Worm (Caenorhabditis elegans) whole organism, L2 larva: ENCODE results near the gene pals-22.

Source experiments
- C34F6.9 ChIP-seq: fragments of 150-350 bp; optimal IDR thresholded peaks from 2 replicates; lab custom pipeline; 2014; ENCODE audit warnings: missing biosample characterization, missing genetic modification characterization
- F13H6.1 ChIP-seq: sonication (generic microtip); optimal IDR thresholded peaks from 2 replicates; lab custom pipeline; 2016; ENCODE audit warnings: missing genetic modification characterization, missing compliant biosample characterization
- R02D3.7 ChIP-seq: fragments of 150-350 bp; optimal IDR thresholded peaks from 2 replicates; lab custom pipeline; 2014; ENCODE audit warnings: missing biosample characterization, missing genetic modification characterization
- Y55F3AM.14 ChIP-seq: fragments of 200-800 bp; sonication (Bioruptor generic); optimal IDR thresholded peaks from 2 replicates; lab custom pipeline; 2018; ENCODE audit warnings: mild to moderate bottlenecking, missing genetic modification characterization, missing compliant biosample characterization
- ZK546.5 ChIP-seq: sonication (generic microtip); optimal IDR thresholded peaks from 2 replicates; lab custom pipeline; 2017; ENCODE audit warnings: missing biosample characterization, missing genetic modification characterization
- alr-1 ChIP-seq: fragments of 150-350 bp; optimal IDR thresholded peaks from 2 replicates; lab custom pipeline; 2014; ENCODE audit warnings: missing biosample characterization, missing genetic modification characterization
- aly-2 ChIP-seq: fragments of 150-350 bp; optimal IDR thresholded peaks from 2 replicates; lab custom pipeline; 2014; ENCODE audit warnings: missing biosample characterization, missing genetic modification characterization
- ama-1 ChIP-seq: fragments of 150-350 bp; optimal IDR thresholded peaks from 2 replicates; lab custom pipeline; 2018; ENCODE audit warnings: inconsistent platforms
- blmp-1 ChIP-seq: sonication (generic microtip); optimal IDR thresholded peaks from 2 replicates; lab custom pipeline; 2017; ENCODE audit warnings: missing genetic modification characterization, mild to moderate bottlenecking, missing compliant biosample characterization, antibody characterized with exemption, moderate library complexity; ENCODE audit not compliant: insufficient read depth
- ceh-16 ChIP-seq: fragments of 150-350 bp; optimal IDR thresholded peaks from 2 replicates; lab custom pipeline; 2014; ENCODE audit warnings: missing biosample characterization, missing genetic modification characterization
- ceh-82 ChIP-seq: fragments of 150-350 bp; optimal IDR thresholded peaks from 2 replicates; lab custom pipeline; 2014; ENCODE audit warnings: missing biosample characterization, missing genetic modification characterization
- crh-2 ChIP-seq: sonication (generic microtip); optimal IDR thresholded peaks from 2 replicates; lab custom pipeline; 2017; ENCODE audit warnings: missing biosample characterization, missing genetic modification characterization
- dmd-4 ChIP-seq: sonication (generic microtip); optimal IDR thresholded peaks from 2 replicates; lab custom pipeline; 2017; ENCODE audit warnings: missing biosample characterization, missing genetic modification characterization
- egl-27 ChIP-seq: sonication (generic microtip); optimal IDR thresholded peaks from 3 replicates; lab custom pipeline; 2017; ENCODE audit warnings: missing biosample characterization, missing genetic modification reagents, missing genetic modification characterization
- elt-1 ChIP-seq: fragments of 150-350 bp; optimal IDR thresholded peaks from 2 replicates; lab custom pipeline; 2014; ENCODE audit warnings: missing biosample characterization, missing genetic modification characterization
- elt-3 ChIP-seq: sonication (generic microtip); optimal IDR thresholded peaks from 2 replicates; lab custom pipeline; 2017; ENCODE audit warnings: missing biosample characterization, missing genetic modification characterization
- fos-1 ChIP-seq: fragments of 150-350 bp; optimal IDR thresholded peaks from 2 replicates; lab custom pipeline; 2014; ENCODE audit warnings: missing biosample characterization, missing genetic modification characterization
- gmeb-1 ChIP-seq: fragments of 150-350 bp; optimal IDR thresholded peaks from 2 replicates; lab custom pipeline; 2014; ENCODE audit warnings: missing biosample characterization, missing genetic modification characterization
- lin-11 ChIP-seq: fragments of 150-350 bp; sonication (generic microtip); optimal IDR thresholded peaks from 2 replicates; lab custom pipeline; 2014; ENCODE audit warnings: missing biosample characterization, missing genetic modification characterization, inconsistent platforms, mixed read lengths
- lin-13 ChIP-seq: fragments of 150-350 bp; optimal IDR thresholded peaks from 2 replicates; lab custom pipeline; 2014; ENCODE audit warnings: missing biosample characterization, missing genetic modification reagents, missing genetic modification characterization
- lin-39 ChIP-seq: fragments of 150-350 bp; optimal IDR thresholded peaks from 2 replicates; lab custom pipeline; 2014; ENCODE audit warnings: missing biosample characterization, missing genetic modification reagents, missing genetic modification characterization
- lsy-2 ChIP-seq, 2 experiments: fragments of 150-350 bp in 1 of 2; sonication (generic microtip) in 1 of 2; optimal IDR thresholded peaks; 2 replicates each; lab custom pipeline; 2014 to 2017; ENCODE audit warnings: missing biosample characterization in 2 of 2, missing genetic modification characterization in 2 of 2
- mab-5 ChIP-seq: fragments of 150-350 bp; optimal IDR thresholded peaks from 2 replicates; lab custom pipeline; 2014; ENCODE audit warnings: missing biosample characterization, missing genetic modification characterization
- mbf-1 ChIP-seq: sonication (generic microtip); optimal IDR thresholded peaks from 2 replicates; lab custom pipeline; 2017; ENCODE audit warnings: missing biosample characterization, missing genetic modification characterization
- mdl-1 ChIP-seq, 2 experiments: fragments of 150-350 bp in 1 of 2; sonication (generic microtip) in 1 of 2; optimal IDR thresholded peaks; 2 replicates each; lab custom pipeline; 2017; ENCODE audit warnings: missing biosample characterization in 2 of 2, missing genetic modification characterization in 2 of 2
- nhr-10 ChIP-seq: sonication (generic microtip); optimal IDR thresholded peaks from 2 replicates; lab custom pipeline; 2017; ENCODE audit warnings: missing biosample characterization, missing genetic modification characterization
- nhr-11 ChIP-seq: fragments of 150-350 bp; optimal IDR thresholded peaks from 2 replicates; lab custom pipeline; 2014; ENCODE audit warnings: missing biosample characterization, missing genetic modification characterization
- nhr-12 ChIP-seq: fragments of 150-350 bp; optimal IDR thresholded peaks from 2 replicates; lab custom pipeline; 2014; ENCODE audit warnings: missing biosample characterization, missing genetic modification characterization
- nhr-129 ChIP-seq: fragments of 150-350 bp; optimal IDR thresholded peaks from 2 replicates; lab custom pipeline; 2014; ENCODE audit warnings: missing biosample characterization, missing genetic modification characterization
- nhr-21 ChIP-seq: fragments of 150-350 bp; optimal IDR thresholded peaks from 2 replicates; lab custom pipeline; 2014; ENCODE audit warnings: missing biosample characterization, missing genetic modification characterization
- nhr-23 ChIP-seq: fragments of 150-350 bp; optimal IDR thresholded peaks from 2 replicates; lab custom pipeline; 2014; ENCODE audit warnings: missing biosample characterization, missing genetic modification reagents, missing genetic modification characterization
- nhr-237 ChIP-seq: fragments of 150-350 bp; optimal IDR thresholded peaks from 2 replicates; lab custom pipeline; 2014; ENCODE audit warnings: missing biosample characterization, missing genetic modification characterization
- nhr-25 ChIP-seq: fragments of 150-350 bp; sonication (generic microtip); optimal IDR thresholded peaks from 3 replicates; lab custom pipeline; 2014; ENCODE audit warnings: missing biosample characterization, missing genetic modification characterization
- nhr-6 ChIP-seq: fragments of 150-350 bp; optimal IDR thresholded peaks from 2 replicates; lab custom pipeline; 2014; ENCODE audit warnings: missing biosample characterization, missing genetic modification characterization
- nhr-77 ChIP-seq: fragments of 150-350 bp; optimal IDR thresholded peaks from 2 replicates; lab custom pipeline; 2014; ENCODE audit warnings: missing biosample characterization, missing genetic modification characterization
- peb-1 ChIP-seq: fragments of 150-350 bp; optimal IDR thresholded peaks from 2 replicates; lab custom pipeline; 2014; ENCODE audit warnings: missing biosample characterization, missing genetic modification characterization
- sem-4 ChIP-seq: fragments of 150-350 bp; optimal IDR thresholded peaks from 2 replicates; lab custom pipeline; 2014; ENCODE audit warnings: missing biosample characterization, missing genetic modification reagents, missing genetic modification characterization
- skn-1 ChIP-seq: sonication (generic microtip); optimal IDR thresholded peaks from 2 replicates; lab custom pipeline; 2017; ENCODE audit warnings: missing biosample characterization, missing genetic modification characterization
- sma-3 ChIP-seq: sonication (generic microtip); optimal IDR thresholded peaks from 2 replicates; lab custom pipeline; 2016; ENCODE audit warnings: missing genetic modification reagents, missing genetic modification characterization, missing compliant biosample characterization
- sma-9 ChIP-seq, 2 experiments: fragments of 150-350 bp in 1 of 2; sonication (generic microtip) in 1 of 2; optimal IDR thresholded peaks; 2 replicates each; lab custom pipeline; 2014 to 2016; ENCODE audit warnings: missing genetic modification characterization in 2 of 2, mild to moderate bottlenecking in 1 of 2, missing biosample characterization in 1 of 2, missing compliant biosample characterization in 1 of 2, missing genetic modification reagents in 1 of 2, moderate library complexity in 1 of 2
- snpc-4 ChIP-seq: fragments of 150-350 bp; optimal IDR thresholded peaks from 2 replicates; lab custom pipeline; 2014; ENCODE audit warnings: missing biosample characterization, missing genetic modification characterization
- unc-39 ChIP-seq: fragments of 150-350 bp; optimal IDR thresholded peaks from 2 replicates; lab custom pipeline; 2014; ENCODE audit warnings: missing biosample characterization, missing genetic modification characterization
- unc-55 ChIP-seq: fragments of 150-350 bp; sonication (generic microtip); optimal IDR thresholded peaks from 3 replicates; lab custom pipeline; 2014; ENCODE audit warnings: missing biosample characterization, missing genetic modification reagents, missing genetic modification characterization
- unc-62 ChIP-seq: fragments of 150-350 bp; optimal IDR thresholded peaks from 2 replicates; lab custom pipeline; 2014; ENCODE audit warnings: missing biosample characterization, missing genetic modification reagents, missing genetic modification characterization
- zag-1 ChIP-seq: fragments of 150-350 bp; optimal IDR thresholded peaks from 2 replicates; lab custom pipeline; 2014; ENCODE audit warnings: missing biosample characterization, missing genetic modification characterization
- ztf-1 ChIP-seq: fragments of 200-800 bp; sonication (Bioruptor generic); conservative IDR thresholded peaks from 2 replicates; pipeline ENCODE4 v1.3.6; 2022; ENCODE audit warnings: missing genetic modification characterization, missing compliant biosample characterization
- ztf-11 ChIP-seq: sonication (generic microtip); optimal IDR thresholded peaks from 2 replicates; lab custom pipeline; 2017; ENCODE audit warnings: missing biosample characterization, missing genetic modification characterization
- ztf-4 ChIP-seq: fragments of 150-350 bp; optimal IDR thresholded peaks from 2 replicates; lab custom pipeline; 2014; ENCODE audit warnings: missing biosample characterization, missing genetic modification characterization

The pals-22 gene

DNA sequence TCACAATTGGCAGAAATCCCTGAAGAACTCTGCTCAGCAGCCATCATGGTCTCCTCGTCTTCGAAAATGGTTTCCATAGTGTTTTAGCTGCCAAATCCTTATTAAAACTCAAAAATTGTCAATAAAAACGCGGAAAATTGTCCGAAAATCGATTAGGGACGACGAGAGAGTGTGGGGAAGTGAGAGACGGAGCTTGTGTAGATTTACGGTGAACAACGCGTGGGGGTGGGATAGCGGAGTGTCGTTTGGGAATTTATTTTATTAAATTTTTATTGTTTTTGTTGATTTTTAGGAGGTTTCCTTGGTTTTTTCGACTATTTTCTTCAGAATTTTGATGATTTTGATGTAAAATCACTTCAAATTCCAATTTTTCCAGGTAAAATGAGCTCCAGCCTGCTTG is 45.0 kb upstream of the pals-22 start, which contains the start of the genes F54C4.4 and mrpl-40:
Gene F54C4.4 (minus strand): TSS at position 199 of the 400 bp plus-strand sequence.
Gene mrpl-40 (plus strand): TSS at position 377 of the 400 bp plus-strand sequence.
- peak; percentile 43 for TF ChIP-seq ceh-16
- TF ChIP-seq mbf-1, result no peak
- peak; percentile 73 for TF ChIP-seq C34F6.9 (tag; lab: Kevin White, UChicago)
- TF ChIP-seq ama-1 (lab: Kevin White, UChicago), result no peak
- no peak for TF ChIP-seq ZK546.5 (tag; lab: Kevin White, UChicago)
- TF ChIP-seq lsy-2 (tag; optimal IDR thresholded peaks at IDR 0.05; lab: Kevin White, UChicago), result peak; percentile 56 to 82
- no peak for TF ChIP-seq nhr-77
- TF ChIP-seq zag-1, result no peak
- no peak for TF ChIP-seq nhr-6
- TF ChIP-seq nhr-129 (tag; lab: Kevin White, UChicago), result peak; percentile 54
- TF ChIP-seq alr-1 (tag; lab: Kevin White, UChicago), result no peak
- no peak for TF ChIP-seq mdl-1 (tag; optimal IDR thresholded peaks at IDR 0.05; lab: Kevin White, UChicago)
- TF ChIP-seq dmd-4 (tag; lab: Kevin White, UChicago), result no peak
- peak; percentile 64 for TF ChIP-seq crh-2 (tag; lab: Kevin White, UChicago)
- TF ChIP-seq ceh-82 (tag; lab: Kevin White, UChicago), result no peak
- TF ChIP-seq Y55F3AM.14 (GFP tag; lab: Kevin White, UChicago), result no peak
- peak; percentile 33 for TF ChIP-seq mab-5 (tag; lab: Kevin White, UChicago)
- no peak for TF ChIP-seq elt-3
- no peak for TF ChIP-seq nhr-237 (tag; lab: Kevin White, UChicago)
- no peak for TF ChIP-seq nhr-11 (tag; lab: Kevin White, UChicago)
- TF ChIP-seq sma-3 (GFP tag; lab: Kevin White, UChicago), result peak; percentile 75
- TF ChIP-seq unc-62 (GFP tag; lab: Kevin White, UChicago), result no peak
- peak; percentile 20 for TF ChIP-seq lin-11
- TF ChIP-seq sma-9 (GFP tag; optimal IDR thresholded peaks at IDR 0.05; lab: Kevin White, UChicago), result peak; percentile 16
- no peak for TF ChIP-seq sma-9 (tag; optimal IDR thresholded peaks at IDR 0.05; lab: Kevin White, UChicago)
- TF ChIP-seq lin-39 (tag; lab: Kevin White, UChicago), result no peak
- TF ChIP-seq nhr-12 (tag; lab: Kevin White, UChicago), result no peak
- TF ChIP-seq nhr-23 (tag; lab: Kevin White, UChicago), result no peak
- peak; percentile 49 for TF ChIP-seq nhr-21 (tag; lab: Kevin White, UChicago)
- peak; percentile 94 for TF ChIP-seq R02D3.7 (tag; lab: Kevin White, UChicago)
- TF ChIP-seq nhr-10 (tag; lab: Kevin White, UChicago), result no peak
- peak; percentile 80 for TF ChIP-seq lin-13 (GFP tag; lab: Kevin White, UChicago)
- peak; percentile 37 for TF ChIP-seq nhr-25
- peak; percentile 56 for TF ChIP-seq F13H6.1 (tag; lab: Kevin White, UChicago)
- peak; percentile 33 for TF ChIP-seq fos-1 (tag; lab: Kevin White, UChicago)
- no peak for TF ChIP-seq ztf-11 (tag; lab: Kevin White, UChicago)
- no peak for TF ChIP-seq elt-1 (tag; lab: Kevin White, UChicago)
- peak; percentile 53 for TF ChIP-seq egl-27 (tag; lab: Kevin White, UChicago)
- TF ChIP-seq ztf-4 (tag; lab: Kevin White, UChicago), result no peak
- TF ChIP-seq aly-2 (tag; lab: Kevin White, UChicago), result no peak
- peak; percentile 8 for TF ChIP-seq blmp-1
- TF ChIP-seq unc-39 (tag; lab: Kevin White, UChicago), result no peak
- no peak for TF ChIP-seq peb-1 (tag; lab: Kevin White, UChicago)
- TF ChIP-seq skn-1 (tag; lab: Kevin White, UChicago), result no peak
- peak; percentile 21 for TF ChIP-seq snpc-4 (tag; lab: Kevin White, UChicago)
- no peak for TF ChIP-seq sem-4 (tag; lab: Kevin White, UChicago)
- TF ChIP-seq gmeb-1, result peak; percentile 73
- TF ChIP-seq unc-55, result peak; percentile 81
- no peak for TF ChIP-seq ztf-1
